Worm (Caenorhabditis elegans) whole organism, late embryonic: Measurements from ENCODE around the gene F28H7.2.

Source experiments
- K09A11.1 ChIP-seq: sonication (generic microtip); optimal IDR thresholded peaks from 2 replicates; lab custom pipeline; 2017; ENCODE audit warnings: antibody characterized with exemption, mild to moderate bottlenecking, missing genetic modification characterization, missing compliant biosample characterization; ENCODE audit not compliant: insufficient read depth
- ets-4 ChIP-seq: sonication (generic microtip); optimal IDR thresholded peaks from 2 replicates; lab custom pipeline; 2016; ENCODE audit warnings: missing genetic modification characterization, missing compliant biosample characterization
- fax-1 ChIP-seq: sonication (generic microtip); optimal IDR thresholded peaks from 2 replicates; lab custom pipeline; 2016; ENCODE audit warnings: missing genotype, missing genetic modification characterization, missing compliant biosample characterization
- fkh-10 ChIP-seq: fragments of 150-350 bp; optimal IDR thresholded peaks from 2 replicates; lab custom pipeline; 2014; ENCODE audit warnings: missing biosample characterization, missing genetic modification reagents, missing genetic modification characterization
- hlh-30 ChIP-seq: sonication (generic microtip); optimal IDR thresholded peaks from 2 replicates; lab custom pipeline; 2017; ENCODE audit warnings: antibody characterized with exemption, missing genetic modification characterization, missing compliant biosample characterization; ENCODE audit not compliant: insufficient read depth
- nhr-11 ChIP-seq: fragments of 150-350 bp; optimal IDR thresholded peaks from 2 replicates; lab custom pipeline; 2014; ENCODE audit warnings: missing biosample characterization, missing genetic modification characterization
- pha-4 ChIP-seq: fragments of 150-350 bp; optimal IDR thresholded peaks from 2 replicates; lab custom pipeline; 2018; ENCODE audit warnings: missing biosample characterization, missing genetic modification reagents, missing genetic modification characterization
- pqm-1 ChIP-seq: sonication (generic microtip); optimal IDR thresholded peaks from 2 replicates; lab custom pipeline; 2016; ENCODE audit warnings: missing genetic modification characterization, missing compliant biosample characterization
- tbx-2 ChIP-seq: sonication (generic microtip); optimal IDR thresholded peaks from 2 replicates; lab custom pipeline; 2016; ENCODE audit warnings: missing genetic modification characterization, missing compliant biosample characterization

ce11 chrV:10758658-10759057 is 11.0 kb downstream of the F28H7.2 start, which contains the start of gene F28H7.8:
- TF ChIP-seq tbx-2 (tag; lab: Kevin White, UChicago) (no peak), fkh-10 (no peak), nhr-11 (tag; lab: Kevin White, UChicago) (no peak), hlh-30 (tag; lab: Kevin White, UChicago) (no peak), pqm-1 (tag; lab: Kevin White, UChicago) (no peak), fax-1 (tag; lab: Kevin White, UChicago) (no peak), K09A11.1 (tag; lab: Kevin White, UChicago) (no peak), pha-4 (tag; lab: Kevin White, UChicago) (no peak), ets-4 (tag; lab: Kevin White, UChicago) (no peak)
